Fruit fly (Drosophila melanogaster) S2 (cell line): ENCODE measurements around the gene CG14883.

Experiments
- CG8478 ChIP-seq: fragments of >200 bp; optimal IDR thresholded peaks from 2 replicates; lab custom pipeline; 2018
- CTCF ChIP-seq, 2 experiments: fragments of >200 bp; optimal IDR thresholded peaks; 2 replicates each; lab custom pipeline; 2018

DNA sequence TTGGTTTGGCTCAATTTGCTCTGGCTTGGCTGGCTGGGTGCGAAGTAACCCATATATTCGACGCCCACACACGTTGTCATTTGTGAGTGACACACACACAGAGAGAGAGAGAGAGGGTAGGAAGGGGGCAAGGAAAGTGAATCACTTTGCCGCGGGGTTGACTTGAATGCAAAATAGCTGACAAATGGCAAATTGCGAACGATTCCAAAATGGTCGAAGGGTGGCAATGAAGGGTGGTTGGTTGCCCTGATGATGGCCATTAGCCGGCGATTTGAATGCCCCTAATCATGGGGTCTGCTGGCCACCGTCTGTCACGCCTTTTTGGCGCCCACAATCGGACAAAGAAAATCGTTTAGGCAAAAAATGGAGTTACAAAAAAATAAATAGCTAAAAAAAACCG lies 45.1 kb upstream of the CG14883 start:
- TF ChIP-seq CTCF (optimal IDR thresholded peaks at IDR 0.05; lab: Kevin White, UChicago) (no peak), CG8478 (lab: Kevin White, UChicago) (no peak)
